Worm (Caenorhabditis elegans) whole organism, L4 larva: ENCODE data around the gene Y97E10C.1.

ENCODE experiments used
- D1046.2 ChIP-seq: fragments of 200-800 bp; sonication (Bioruptor generic); IDR thresholded peaks from 2 replicates; pipeline ENCODE4 v1.3.6; 2022; ENCODE audit warnings: missing genetic modification characterization, missing compliant biosample characterization
- F26F4.8 ChIP-seq: fragments of 200-800 bp; sonication (Bioruptor generic); conservative IDR thresholded peaks from 2 replicates; pipeline ENCODE4 v1.3.6; 2022; ENCODE audit warnings: missing genetic modification characterization, missing compliant biosample characterization
- F37D6.2 ChIP-seq: sonication (generic microtip); optimal IDR thresholded peaks from 2 replicates; lab custom pipeline; 2016; ENCODE audit warnings: mild to moderate bottlenecking, missing genetic modification characterization, missing compliant biosample characterization
- F49E8.2 ChIP-seq: sonication (generic microtip); optimal IDR thresholded peaks from 2 replicates; lab custom pipeline; 2016; ENCODE audit warnings: missing compliant biosample characterization, mild to moderate bottlenecking, missing genetic modification characterization, borderline replicate concordance
- T20F7.1 ChIP-seq: fragments of 200-800 bp; sonication (Bioruptor generic); optimal IDR thresholded peaks from 2 replicates; lab custom pipeline; 2018; ENCODE audit warnings: mild to moderate bottlenecking, missing genetic modification characterization, missing compliant biosample characterization
- aha-1 ChIP-seq: fragments of 150-350 bp; peaks from one replicate; lab custom pipeline; 2014; ENCODE audit warnings: missing biosample characterization, missing genetic modification characterization
- arid-1 ChIP-seq: fragments of 200-800 bp; sonication (Bioruptor generic); conservative IDR thresholded peaks from 2 replicates; pipeline ENCODE4 v1.3.6; 2022; ENCODE audit warnings: missing genetic modification reagents, missing genetic modification characterization, missing compliant biosample characterization
- ceh-44 ChIP-seq: fragments of 200-800 bp; sonication (Bioruptor generic); IDR thresholded peaks from 2 replicates; pipeline ENCODE4 v1.3.6; 2022; ENCODE audit warnings: missing genetic modification reagents, missing genetic modification characterization, missing compliant biosample characterization
- cey-2 ChIP-seq: sonication (generic microtip); optimal IDR thresholded peaks from 3 replicates; lab custom pipeline; 2017; ENCODE audit warnings: missing genetic modification characterization, mild to moderate bottlenecking, missing compliant biosample characterization, antibody characterized with exemption, borderline replicate concordance; ENCODE audit not compliant: insufficient read depth
- ctbp-1 ChIP-seq: fragments of 200-800 bp; sonication (Bioruptor generic); IDR thresholded peaks from 2 replicates; pipeline ENCODE4 v1.3.6; 2022; ENCODE audit warnings: missing genetic modification reagents, missing genetic modification characterization, missing compliant biosample characterization
- daf-12 ChIP-seq: fragments of 150-350 bp; optimal IDR thresholded peaks from 2 replicates; lab custom pipeline; 2014; ENCODE audit warnings: missing biosample characterization, missing genetic modification reagents, missing genetic modification characterization
- daf-16 ChIP-seq, 3 experiments: sonication (generic microtip); optimal IDR thresholded peaks; 2 replicates each; lab custom pipeline; 2016 to 2017; ENCODE audit warnings: missing genetic modification characterization in 3 of 3, missing genetic modification reagents in 3 of 3, mild to moderate bottlenecking in 2 of 3, missing compliant biosample characterization in 2 of 3, missing biosample characterization in 1 of 3, moderate library complexity in 1 of 3
- daf-8 ChIP-seq: fragments of 200-800 bp; sonication (Bioruptor generic); IDR thresholded peaks from 2 replicates; pipeline ENCODE4 v1.3.6; 2022; ENCODE audit warnings: missing genetic modification characterization, missing compliant biosample characterization
- dmd-6 ChIP-seq: fragments of 200-800 bp; sonication (Bioruptor generic); IDR thresholded peaks from 2 replicates; pipeline ENCODE4 v1.3.6; 2022; ENCODE audit warnings: missing genetic modification reagents, missing genetic modification characterization, missing compliant biosample characterization
- dmd-8 ChIP-seq: fragments of 200-800 bp; sonication (Bioruptor generic); IDR thresholded peaks from 2 replicates; pipeline ENCODE4 v1.3.6; 2022; ENCODE audit warnings: missing genetic modification characterization, missing compliant biosample characterization
- dmd-9 ChIP-seq: fragments of 200-800 bp; sonication (Bioruptor generic); IDR thresholded peaks from 2 replicates; pipeline ENCODE4 v1.3.6; 2022; ENCODE audit warnings: missing genetic modification reagents, missing genetic modification characterization, missing compliant biosample characterization
- dpl-1 ChIP-seq: fragments of 150-350 bp; optimal IDR thresholded peaks from 2 replicates; lab custom pipeline; 2014; ENCODE audit warnings: missing biosample characterization, missing genetic modification reagents, missing genetic modification characterization
- dve-1 ChIP-seq: sonication (generic microtip); optimal IDR thresholded peaks from 2 replicates; lab custom pipeline; 2017; ENCODE audit warnings: antibody characterized with exemption, mild to moderate bottlenecking, missing genetic modification characterization, missing compliant biosample characterization; ENCODE audit not compliant: insufficient read depth
- egl-43 ChIP-seq: fragments of 200-800 bp; sonication (Bioruptor generic); IDR thresholded peaks from 2 replicates; pipeline ENCODE4 v1.3.6; 2022; ENCODE audit warnings: missing genetic modification reagents, missing genetic modification characterization, missing compliant biosample characterization
- fkh-10 ChIP-seq: fragments of 150-350 bp; optimal IDR thresholded peaks from 2 replicates; lab custom pipeline; 2014; ENCODE audit warnings: missing biosample characterization, missing genetic modification reagents, missing genetic modification characterization
- gei-8 ChIP-seq: fragments of 200-800 bp; sonication (Bioruptor generic); optimal IDR thresholded peaks from 2 replicates; lab custom pipeline; 2018; ENCODE audit warnings: mild to moderate bottlenecking, missing genetic modification characterization, missing compliant biosample characterization
- hif-1 ChIP-seq, 2 experiments: sonication (generic microtip); optimal IDR thresholded peaks; 2 replicates each; lab custom pipeline; 2016 to 2017; ENCODE audit warnings: missing compliant biosample characterization in 2 of 2, missing genetic modification characterization in 2 of 2, missing genetic modification reagents in 2 of 2, missing genotype in 2 of 2, mild to moderate bottlenecking in 1 of 2
- hlh-11 ChIP-seq: fragments of 200-800 bp; sonication (Bioruptor generic); optimal IDR thresholded peaks from 2 replicates; lab custom pipeline; 2018; ENCODE audit warnings: mild to moderate bottlenecking, missing genetic modification characterization, missing compliant biosample characterization
- hmg-1.1 ChIP-seq: fragments of 200-800 bp; sonication (Bioruptor generic); IDR thresholded peaks from 2 replicates; pipeline ENCODE4 v1.3.6; 2022; ENCODE audit warnings: missing genetic modification reagents, missing genetic modification characterization, missing compliant biosample characterization
- jun-1 ChIP-seq: fragments of 150-350 bp; optimal IDR thresholded peaks from 2 replicates; lab custom pipeline; 2014; ENCODE audit warnings: missing biosample characterization, missing genetic modification reagents, missing genetic modification characterization
- lin-1 ChIP-seq: fragments of 200-800 bp; sonication (Bioruptor generic); IDR thresholded peaks from 2 replicates; pipeline ENCODE4 v1.3.6; 2022; ENCODE audit warnings: missing genetic modification reagents, missing genetic modification characterization, missing compliant biosample characterization
- lin-38 ChIP-seq: fragments of 200-800 bp; sonication (Bioruptor generic); IDR thresholded peaks from 2 replicates; pipeline ENCODE4 v1.3.6; 2022; ENCODE audit warnings: missing genetic modification reagents, missing genetic modification characterization, missing compliant biosample characterization
- madf-9 ChIP-seq: fragments of 200-800 bp; sonication (Bioruptor generic); conservative IDR thresholded peaks from 2 replicates; pipeline ENCODE4 v1.3.6; 2022; ENCODE audit warnings: missing genetic modification reagents, missing genetic modification characterization, missing compliant biosample characterization
- mdt-29 ChIP-seq: fragments of 200-800 bp; sonication (Bioruptor generic); IDR thresholded peaks from 2 replicates; pipeline ENCODE4 v1.3.6; 2022; ENCODE audit warnings: missing genetic modification reagents, missing genetic modification characterization, missing compliant biosample characterization
- mes-2 ChIP-seq: sonication (generic microtip); optimal IDR thresholded peaks from 2 replicates; lab custom pipeline; 2016; ENCODE audit warnings: missing genotype, mild to moderate bottlenecking, missing genetic modification characterization, missing compliant biosample characterization; ENCODE audit not compliant: poor library complexity, severe bottlenecking
- mxl-3 ChIP-seq: fragments of 200-800 bp; sonication (Bioruptor generic); optimal IDR thresholded peaks from 2 replicates; lab custom pipeline; 2018; ENCODE audit warnings: mild to moderate bottlenecking, missing genetic modification characterization, missing compliant biosample characterization
- nhr-11 ChIP-seq: fragments of 150-350 bp; optimal IDR thresholded peaks from 2 replicates; lab custom pipeline; 2014; ENCODE audit warnings: missing biosample characterization, missing genetic modification characterization
- nhr-237 ChIP-seq: sonication (generic microtip); optimal IDR thresholded peaks from 2 replicates; lab custom pipeline; 2017; ENCODE audit warnings: missing biosample characterization, missing genetic modification characterization
- nhr-25 ChIP-seq: sonication (generic microtip); optimal IDR thresholded peaks from 2 replicates; lab custom pipeline; 2017; ENCODE audit warnings: missing genetic modification characterization, mild to moderate bottlenecking, missing compliant biosample characterization, antibody characterized with exemption, moderate library complexity, borderline replicate concordance; ENCODE audit not compliant: insufficient read depth
- nhr-28 ChIP-seq: fragments of 150-350 bp; optimal IDR thresholded peaks from 2 replicates; lab custom pipeline; 2014; ENCODE audit warnings: missing biosample characterization, missing genetic modification characterization
- nhr-48 ChIP-seq: sonication (generic microtip); optimal IDR thresholded peaks from 2 replicates; lab custom pipeline; 2016; ENCODE audit warnings: mild to moderate bottlenecking, missing genetic modification characterization, missing compliant biosample characterization
- nhr-6 ChIP-seq: fragments of 150-350 bp; optimal IDR thresholded peaks from 2 replicates; lab custom pipeline; 2014; ENCODE audit warnings: missing biosample characterization, missing genetic modification characterization
- pha-4 ChIP-seq, 2 experiments: fragments of 150-350 bp in 1 of 2; fragments of 200-800 bp in 1 of 2; sonication (Bioruptor generic) in 1 of 2; IDR thresholded peaks in 1 of 2; optimal IDR thresholded peaks in 1 of 2; 2 replicates each; pipeline versions ENCODE4 v1.3.6 to Lab custom; 2014 to 2022; ENCODE audit warnings: missing genetic modification characterization in 2 of 2, missing genetic modification reagents in 2 of 2, missing biosample characterization in 1 of 2, missing compliant biosample characterization in 1 of 2
- pqm-1 ChIP-seq: sonication (generic microtip); optimal IDR thresholded peaks from 2 replicates; lab custom pipeline; 2017; ENCODE audit warnings: missing biosample characterization, missing genetic modification characterization
- spr-3 ChIP-seq: fragments of 200-800 bp; sonication (Bioruptor generic); optimal IDR thresholded peaks from 2 replicates; lab custom pipeline; 2018; ENCODE audit warnings: mild to moderate bottlenecking, missing genetic modification characterization, missing compliant biosample characterization
- tag-97 ChIP-seq: fragments of 200-800 bp; sonication (Bioruptor generic); IDR thresholded peaks from 2 replicates; pipeline ENCODE4 v1.3.6; 2022; ENCODE audit warnings: missing genetic modification characterization, missing compliant biosample characterization
- unc-62 ChIP-seq, 3 experiments: fragments of 150-350 bp in 1 of 3; sonication (generic microtip); optimal IDR thresholded peaks in 2 of 3; peaks in 1 of 3; 1 replicate in 1 of 3; 2 replicates in 2 of 3; lab custom pipeline; 2014 to 2017; ENCODE audit warnings: missing biosample characterization in 3 of 3, missing genetic modification characterization in 3 of 3, missing genetic modification reagents in 3 of 3, missing genotype in 1 of 3
- zip-2 ChIP-seq: fragments of 150-350 bp; optimal IDR thresholded peaks from 2 replicates; lab custom pipeline; 2014; ENCODE audit warnings: missing biosample characterization, missing genetic modification characterization
- ztf-7 ChIP-seq: fragments of 150-350 bp; optimal IDR thresholded peaks from 2 replicates; lab custom pipeline; 2014; ENCODE audit warnings: missing biosample characterization, missing genetic modification characterization

Gene Y97E10C.1

ce11 chrV:7728003-7728678, 538 bp upstream of the Y97E10C.1 start (continued):
- TF ChIP-seq spr-3 (GFP tag; lab: Kevin White, UChicago) (no peak), daf-12 (tag; lab: Kevin White, UChicago) (no peak), nhr-6 (no peak), lin-1 (GFP tag; lab: Robert Waterston, UW) (no peak), D1046.2 (GFP tag; lab: Robert Waterston, UW) (0 out of 2 replicates have a peak, but pooled peaks have one; percentile 4), madf-9 (peak; percentile 58; the same call in 1 of the 2 replicates), arid-1 (GFP tag; lab: Robert Waterston, UW) (peak; percentile 49; the same call in 1 of the 2 replicates), aha-1 (tag; lab: Kevin White, UChicago) (peak; percentile 99), dpl-1 (GFP tag; lab: Kevin White, UChicago) (peak; percentile 48), nhr-28 (tag; lab: Kevin White, UChicago) (peak; percentile 61), pqm-1 (tag; lab: Kevin White, UChicago) (no peak), nhr-11 (peak; percentile 75), mdt-29 (no peak), zip-2 (tag; lab: Kevin White, UChicago) (no peak), daf-8 (GFP tag; lab: Robert Waterston, UW) (no peak), pha-4 (GFP tag; IDR thresholded peaks at IDR 0.05; lab: Robert Waterston, UW) (peak; percentile 57; the same call in 1 of the 2 replicates), pha-4 (tag; optimal IDR thresholded peaks at IDR 0.05; lab: Kevin White, UChicago) (no peak), F49E8.2 (tag; lab: Kevin White, UChicago) (no peak), mxl-3 (GFP tag; lab: Kevin White, UChicago) (peak; percentile 1), cey-2 (tag; lab: Kevin White, UChicago) (no peak), fkh-10 (GFP tag; lab: Kevin White, UChicago) (peak; percentile 73)

DNA sequence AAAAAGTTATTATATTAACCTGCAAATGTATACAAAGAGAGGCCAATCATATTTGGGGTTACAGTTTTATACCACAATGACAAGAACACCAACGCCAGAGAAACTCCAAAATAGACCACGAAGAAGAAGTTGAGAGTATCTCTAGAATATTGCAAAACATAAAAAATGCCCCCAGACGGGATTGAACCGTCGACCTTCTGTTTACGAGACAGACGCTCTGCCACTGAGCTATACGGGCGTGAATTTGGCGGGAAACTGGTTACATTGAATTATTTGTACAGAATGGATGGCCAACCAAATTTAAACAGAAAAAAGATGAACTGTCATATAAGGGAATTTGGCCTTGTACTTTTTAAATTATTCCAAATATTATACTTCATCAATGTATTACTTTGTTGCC, 1.8 kb downstream of the Y97E10C.1 start:
- TF ChIP-seq dmd-6 (GFP tag; lab: Robert Waterston, UW) = peak; percentile 37; the same call in 1 of the 2 replicates
- 0 out of 2 replicates have a peak, but pooled peaks have one; percentile 10 for TF ChIP-seq dmd-8 (GFP tag; lab: Robert Waterston, UW)
- peak in 1 of 2 experiments; percentile 19 for TF ChIP-seq hif-1 (tag; optimal IDR thresholded peaks at IDR 0.05; lab: Kevin White, UChicago)
- TF ChIP-seq T20F7.1 (GFP tag; lab: Kevin White, UChicago) = peak; percentile 6
- peak; percentile 60 for TF ChIP-seq hlh-11 (tag; lab: Kevin White, UChicago)
- peak; percentile 67 for TF ChIP-seq mes-2 (tag; lab: Kevin White, UChicago)
- TF ChIP-seq F49E8.2 (tag; lab: Kevin White, UChicago) = no peak
- no peak for TF ChIP-seq tag-97 (GFP tag; lab: Robert Waterston, UW)
- no peak for TF ChIP-seq jun-1 (tag; lab: Kevin White, UChicago)
- TF ChIP-seq F37D6.2 (tag; lab: Kevin White, UChicago) = no peak
- 0 out of 2 replicates have a peak, but pooled peaks have one; percentile 45 for TF ChIP-seq hmg-1.1 (GFP tag; lab: Robert Waterston, UW)
- TF ChIP-seq unc-62 (GFP tag; optimal IDR thresholded peaks at IDR 0.05 in 1 of 2; lab: Kevin White, UChicago) = peak in 1 of 2 experiments; percentile 8
- TF ChIP-seq unc-62 (tag; optimal IDR thresholded peaks at IDR 0.05; lab: Kevin White, UChicago) = no peak
- TF ChIP-seq egl-43 = peak; percentile 60; the same call in 1 of the 2 replicates
- peak; percentile 37 for TF ChIP-seq nhr-6
- peak; percentile 24 for TF ChIP-seq gei-8
- 0 out of 2 replicates have a peak, but pooled peaks have one; percentile 12 for TF ChIP-seq ctbp-1 (GFP tag; lab: Robert Waterston, UW)
- no peak for TF ChIP-seq nhr-237 (tag; lab: Kevin White, UChicago)
- TF ChIP-seq lin-38 (GFP tag; lab: Robert Waterston, UW) = peak; percentile 26; the same call in 1 of the 2 replicates
- TF ChIP-seq daf-16 (GFP tag; optimal IDR thresholded peaks at IDR 0.05; lab: Kevin White, UChicago) = no peak
- peak; percentile 88 for TF ChIP-seq daf-16 (tag; optimal IDR thresholded peaks at IDR 0.05; lab: Kevin White, UChicago)
- no peak for TF ChIP-seq nhr-48 (tag; lab: Kevin White, UChicago)
- TF ChIP-seq nhr-28 (tag; lab: Kevin White, UChicago) = peak; percentile 7
- TF ChIP-seq ztf-7 = peak; percentile 35
- peak; percentile 61; the same call in 1 of the 2 replicates for TF ChIP-seq dmd-9 (GFP tag; lab: Robert Waterston, UW)
- no peak for TF ChIP-seq madf-9
- 0 out of 2 replicates have a peak, but pooled peaks have one; percentile 6 for TF ChIP-seq ceh-44 (GFP tag; lab: Robert Waterston, UW)
- peak; percentile 1 for TF ChIP-seq spr-3 (GFP tag; lab: Kevin White, UChicago)
- peak; percentile 8 for TF ChIP-seq nhr-25 (tag; lab: Kevin White, UChicago)
- TF ChIP-seq dve-1 (tag; lab: Kevin White, UChicago) = peak; percentile 67
- TF ChIP-seq F26F4.8 = 0 out of 2 replicates have a peak, but pooled peaks have one; percentile 24
